Worm (Caenorhabditis elegans): Measurements from ENCODE around the gene pzf-1.

pzf-1 gene

ce11 chrV:15922979-15923378 lies 5.2 kb downstream of the pzf-1 start, which contains the start of gene F35E8.13:
Gene F35E8.13, plus strand, starts transcription at chrV:15923279.
- TF ChIP-seq elt-2 (tag; optimal IDR thresholded peaks at IDR 0.05) (no peak), nhr-77 (tag; optimal IDR thresholded peaks at IDR 0.05) (no peak), F16B12.6 (tag; optimal IDR thresholded peaks at IDR 0.05) (no peak), tbx-2 (tag; optimal IDR thresholded peaks at IDR 0.05) (no peak), nhr-76 (tag; optimal IDR thresholded peaks at IDR 0.05) (no peak), tlp-1 (tag; optimal IDR thresholded peaks at IDR 0.05) (no peak), skn-1 (tag; optimal IDR thresholded peaks at IDR 0.05) (no peak), hlh-17 (GFP tag; optimal IDR thresholded peaks at IDR 0.05; ENCODE audit: borderline replicate concordance) (no peak), elt-3 (tag; optimal IDR thresholded peaks at IDR 0.05) (no peak), vab-15 (tag; optimal IDR thresholded peaks at IDR 0.05) (no peak), nhr-85 (tag) (no peak), unc-130 (tag; optimal IDR thresholded peaks at IDR 0.05) (no peak), ztf-4 (tag; optimal IDR thresholded peaks at IDR 0.05) (no peak), dsc-1 (tag; optimal IDR thresholded peaks at IDR 0.05) (no peak), sup-37 (GFP tag; optimal IDR thresholded peaks at IDR 0.05) (no peak)

ce11 chrV:15921102-15921501 lies 7.1 kb downstream of the pzf-1 start, which contains the start of gene cdr-1:
Gene cdr-1, plus strand, starts transcription at chrV:15921309.
- TF ChIP-seq elt-3 (tag; optimal IDR thresholded peaks at IDR 0.05), result peak in 1 of 6 experiments; percentile 11
- TF ChIP-seq swsn-7 (tag; optimal IDR thresholded peaks at IDR 0.05), result no peak

DNA sequence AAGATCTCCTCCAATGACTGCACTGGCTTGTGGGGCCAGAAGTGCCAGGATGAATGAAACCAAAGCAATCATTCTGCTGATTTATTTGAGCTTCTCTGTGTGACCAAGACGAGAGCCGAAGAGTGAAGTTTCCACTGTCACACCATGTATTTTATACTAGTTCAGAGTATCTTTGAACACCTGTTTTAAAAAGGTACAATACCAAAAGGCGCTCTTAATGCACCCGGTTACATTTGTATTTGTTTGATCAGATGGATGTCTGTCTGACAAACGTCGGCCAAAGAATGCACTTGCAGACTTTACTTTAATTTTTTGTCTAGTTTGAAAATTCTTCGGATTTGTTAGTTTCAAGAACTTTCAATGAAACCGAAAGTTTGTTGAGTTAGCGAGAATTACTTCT lies 8.0 kb downstream of the pzf-1 start, which contains the start of gene F35E8.10:
TSS of gene F35E8.10 (minus strand) at position 101 of the 400 bp plus-strand sequence.
- no peak for TF ChIP-seq efl-3 (GFP tag; optimal IDR thresholded peaks at IDR 0.05)
- TF ChIP-seq nhr-20 (tag; optimal IDR thresholded peaks at IDR 0.05), result no peak
- TF ChIP-seq isw-1 (GFP tag; IDR thresholded peaks at IDR 0.05), result no peak
- TF ChIP-seq ceh-63 (GFP tag; optimal IDR thresholded peaks at IDR 0.05), result no peak
- TF ChIP-seq dpl-1 (GFP tag; optimal IDR thresholded peaks at IDR 0.05), result no peak
- no peak for TF ChIP-seq C34B4.2 (tag; optimal IDR thresholded peaks at IDR 0.05)
- no peak for TF ChIP-seq ceh-82 (tag; optimal IDR thresholded peaks at IDR 0.05)

ce11 chrV:15917458-15917857 lies 10.8 kb downstream of the pzf-1 start, which contains the start of gene F35E8.9:
Gene F35E8.9, minus strand, starts transcription at chrV:15917558.
- no peak for TF ChIP-seq lin-15B (tag; optimal IDR thresholded peaks at IDR 0.05)
- TF ChIP-seq rnt-1 (tag; optimal IDR thresholded peaks at IDR 0.05), result no peak
- TF ChIP-seq ztf-4 (tag; optimal IDR thresholded peaks at IDR 0.05), result no peak
- TF ChIP-seq nhr-84 (tag; optimal IDR thresholded peaks at IDR 0.05), result no peak
- TF ChIP-seq F16B12.6 (tag; optimal IDR thresholded peaks at IDR 0.05), result no peak
- TF ChIP-seq fkh-4 (tag; optimal IDR thresholded peaks at IDR 0.05; ENCODE audit: borderline replicate concordance), result no peak
- TF ChIP-seq nhr-12 (tag; optimal IDR thresholded peaks at IDR 0.05), result no peak
- TF ChIP-seq ceh-8 (GFP tag; optimal IDR thresholded peaks at IDR 0.05), result no peak
- TF ChIP-seq egl-27 (tag; optimal IDR thresholded peaks at IDR 0.05), result no peak
- no peak for TF ChIP-seq unc-62 (GFP tag; optimal IDR thresholded peaks at IDR 0.05)
- TF ChIP-seq ztf-11 (tag; optimal IDR thresholded peaks at IDR 0.05), result no peak
- no peak for TF ChIP-seq fkh-8 (tag; optimal IDR thresholded peaks at IDR 0.05)

ce11 chrV:15915919-15916318 lies 12.3 kb downstream of the pzf-1 start, which contains the start of gene gst-38:
Gene gst-38, minus strand, starts transcription at chrV:15916070.
- TF ChIP-seq efl-3 (GFP tag; optimal IDR thresholded peaks at IDR 0.05) (no peak), snu-23 (GFP tag; optimal IDR thresholded peaks at IDR 0.05) (no peak), unc-98 (GFP tag; IDR thresholded peaks at IDR 0.05) (no peak), elt-2 (tag; optimal IDR thresholded peaks at IDR 0.05) (peak; percentile 85)
